Fruit fly (Drosophila melanogaster) whole organism, embryonic: ENCODE measurements around the gene CG14085.

Experiments used
- CG33557 ChIP-seq: fragments of 200-800 bp; sonication (Bioruptor generic); optimal IDR thresholded peaks from 2 replicates; lab custom pipeline; 2019; ENCODE audit warnings: missing biosample characterization, mild to moderate bottlenecking, missing genetic modification characterization, moderate library complexity
- CG6791 ChIP-seq: fragments of 200-800 bp; sonication (Bioruptor generic); IDR thresholded peaks from 3 replicates; pipeline ENCODE4 v1.3.6; 2022; ENCODE audit warnings: missing biosample characterization, missing genetic modification characterization; ENCODE audit not compliant: partially characterized antibody
- Spps ChIP-seq: fragments of 200-800 bp; sonication (Bioruptor generic); optimal IDR thresholded peaks from 2 replicates; lab custom pipeline; 2018; ENCODE audit warnings: missing biosample characterization, mild to moderate bottlenecking, missing genetic modification characterization
- dan ChIP-seq: fragments of 200-800 bp; sonication (Bioruptor generic); IDR thresholded peaks from 2 replicates; pipeline ENCODE4 v1.3.6; 2022; ENCODE audit warnings: missing biosample characterization, missing genetic modification characterization
- ham ChIP-seq: fragments of 200-800 bp; sonication (Bioruptor generic); IDR thresholded peaks from 2 replicates; pipeline ENCODE4 v1.3.6; 2022; ENCODE audit warnings: missing biosample characterization, missing genetic modification characterization
- lola ChIP-seq, 3 experiments: fragments of >200 bp in 2 of 3; fragments of 200-800 bp in 1 of 3; sonication (Bioruptor generic) in 1 of 3; optimal IDR thresholded peaks; 2 replicates each; lab custom pipeline; 2017 to 2019; ENCODE audit warnings: missing biosample characterization in 3 of 3, missing genetic modification characterization in 3 of 3, mild to moderate bottlenecking in 1 of 3, moderate library complexity in 1 of 3

dm6 chr3L:19294613-19295299 lies 25.6 kb downstream of the CG14085 start:
- TF ChIP-seq dan = no peak
- TF ChIP-seq Spps = no peak
- no peak for TF ChIP-seq ham
- TF ChIP-seq CG33557 (GFP tag; lab: Kevin White, UChicago) = no peak
- no peak for TF ChIP-seq lola (GFP tag; optimal IDR thresholded peaks at IDR 0.05; lab: Kevin White, UChicago)
- TF ChIP-seq CG6791 = no peak
